Worm (Caenorhabditis elegans): ENCODE data around the gene lmd-5.

The lmd-5 gene

ce11 chrV:7175201-7175600, 51.7 kb downstream of the lmd-5 start, which contains the start of gene lgc-39:
TSS of gene lgc-39 (plus strand) at chrV:7175501.
- no peak for TF ChIP-seq fos-1 (tag; optimal IDR thresholded peaks at IDR 0.05)
- TF ChIP-seq lin-11 (tag; optimal IDR thresholded peaks at IDR 0.05) = no peak
- TF ChIP-seq blmp-1 (tag; optimal IDR thresholded peaks at IDR 0.05; ENCODE audit: insufficient read depth) = no peak
- no peak for TF ChIP-seq nhr-77 (tag; optimal IDR thresholded peaks at IDR 0.05)
- no peak for TF ChIP-seq gmeb-1 (tag; optimal IDR thresholded peaks at IDR 0.05)
- TF ChIP-seq ztf-4 (tag; optimal IDR thresholded peaks at IDR 0.05) = no peak
- TF ChIP-seq R02D3.7 (tag; optimal IDR thresholded peaks at IDR 0.05) = no peak
- no peak for TF ChIP-seq dmd-4 (tag; optimal IDR thresholded peaks at IDR 0.05)
- no peak for TF ChIP-seq lin-13 (GFP tag; optimal IDR thresholded peaks at IDR 0.05)
- TF ChIP-seq lin-39 (tag; optimal IDR thresholded peaks at IDR 0.05) = no peak
